Fruit fly (Drosophila melanogaster) whole organism, embryonic: ENCODE data around the gene yrt.
A peak's percentile ranks its signal among the peaks of the same experiment; 100 is the strongest.

Experiments
- Aef1 ChIP-seq: fragments of 200-800 bp; sonication (Bioruptor generic); IDR thresholded peaks from 3 replicates; pipeline ENCODE4 v1.3.6; 2022; ENCODE audit warnings: missing biosample characterization, missing genetic modification characterization
- Atf-2 ChIP-seq: fragments of 200-800 bp; sonication (Bioruptor generic); optimal IDR thresholded peaks from 2 replicates; lab custom pipeline; 2016; ENCODE audit warnings: missing biosample characterization, missing genetic modification characterization
- CG10959 ChIP-seq: fragments of 200-800 bp; sonication (Bioruptor generic); IDR thresholded peaks from 2 replicates; pipeline ENCODE4 v1.3.6; 2022; ENCODE audit warnings: missing biosample characterization, missing genetic modification characterization
- CG11560 ChIP-seq: fragments of 200-800 bp; sonication (Bioruptor generic); IDR thresholded peaks from 3 replicates; pipeline ENCODE4 v1.3.6; 2022; ENCODE audit warnings: missing biosample characterization, missing genetic modification characterization
- CG12219 ChIP-seq: fragments of 200-800 bp; sonication (Bioruptor generic); optimal IDR thresholded peaks from 3 replicates; lab custom pipeline; 2018; ENCODE audit warnings: missing biosample characterization, mild to moderate bottlenecking, missing genetic modification characterization
- CG13123 ChIP-seq: fragments of 200-800 bp; sonication (Bioruptor generic); optimal IDR thresholded peaks from 2 replicates; lab custom pipeline; 2016; ENCODE audit warnings: missing biosample characterization, missing genetic modification characterization
- CG14050 ChIP-seq: fragments of 200-800 bp; sonication (Bioruptor generic); IDR thresholded peaks from 3 replicates; pipeline ENCODE4 v1.3.6; 2022; ENCODE audit warnings: missing biosample characterization, missing genetic modification characterization
- CG14710 ChIP-seq: fragments of 200-800 bp; sonication (Bioruptor generic); optimal IDR thresholded peaks from 3 replicates; lab custom pipeline; 2019; ENCODE audit warnings: missing biosample characterization, mild to moderate bottlenecking, missing genetic modification characterization, moderate library complexity
- CG15011 ChIP-seq: fragments of 200-800 bp; sonication (Bioruptor generic); optimal IDR thresholded peaks from 3 replicates; lab custom pipeline; 2018; ENCODE audit warnings: missing biosample characterization, mild to moderate bottlenecking, missing genetic modification characterization
- CG18011 ChIP-seq: fragments of 200-800 bp; sonication (Bioruptor generic); optimal IDR thresholded peaks from 2 replicates; lab custom pipeline; 2017; ENCODE audit warnings: missing biosample characterization, missing genetic modification characterization, mild to moderate bottlenecking, moderate library complexity, missing genotype
- CG3065 ChIP-seq: fragments of 200-800 bp; sonication (Bioruptor generic); optimal IDR thresholded peaks from 2 replicates; lab custom pipeline; 2016; ENCODE audit warnings: missing biosample characterization, missing genetic modification characterization
- CG31224 ChIP-seq: fragments of 200-800 bp; sonication (Bioruptor generic); IDR thresholded peaks from 2 replicates; pipeline ENCODE4 v1.3.6; 2022; ENCODE audit warnings: missing biosample characterization, missing genetic modification characterization
- CG4282 ChIP-seq: fragments of 200-800 bp; sonication (Bioruptor generic); optimal IDR thresholded peaks from 2 replicates; lab custom pipeline; 2016; ENCODE audit warnings: missing biosample characterization, missing genetic modification characterization
- CG4404 ChIP-seq: fragments of 200-800 bp; sonication (Bioruptor generic); IDR thresholded peaks from 2 replicates; pipeline ENCODE4 v1.3.6; 2022; ENCODE audit warnings: missing biosample characterization, missing genetic modification characterization
- CG4854 ChIP-seq: fragments of 200-800 bp; sonication (Bioruptor generic); optimal IDR thresholded peaks from 2 replicates; lab custom pipeline; 2016; ENCODE audit warnings: missing biosample characterization, missing genetic modification characterization, inconsistent platforms
- CG5953 ChIP-seq: fragments of 200-800 bp; sonication (Bioruptor generic); IDR thresholded peaks from 2 replicates; pipeline ENCODE4 v1.3.6; 2022; ENCODE audit warnings: missing biosample characterization, missing genetic modification characterization
- CG6175 ChIP-seq: fragments of 200-800 bp; sonication (Bioruptor generic); IDR thresholded peaks from 3 replicates; pipeline ENCODE4 v1.3.6; 2022; ENCODE audit warnings: missing biosample characterization, missing genetic modification characterization
- CG6765 ChIP-seq: fragments of 200-800 bp; sonication (Bioruptor generic); optimal IDR thresholded peaks from 3 replicates; lab custom pipeline; 2017; ENCODE audit warnings: missing biosample characterization, mild to moderate bottlenecking, missing genetic modification characterization
- Dek ChIP-seq: fragments of 200-800 bp; sonication (Bioruptor generic); optimal IDR thresholded peaks from 3 replicates; lab custom pipeline; 2019; ENCODE audit warnings: missing biosample characterization, mild to moderate bottlenecking, missing genetic modification characterization, moderate library complexity
- Doc3 ChIP-seq: fragments of 200-800 bp; sonication (Bioruptor generic); IDR thresholded peaks from 3 replicates; pipeline ENCODE4 v1.3.6; 2022; ENCODE audit warnings: missing biosample characterization, missing genetic modification characterization; ENCODE audit not compliant: partially characterized antibody
- Fer3 ChIP-seq: fragments of 200-800 bp; sonication (Bioruptor generic); optimal IDR thresholded peaks from 2 replicates; lab custom pipeline; 2018; ENCODE audit warnings: missing biosample characterization, mild to moderate bottlenecking, missing genetic modification characterization, moderate library complexity
- Hr3 ChIP-seq: fragments of 200-800 bp; sonication (Bioruptor generic); optimal IDR thresholded peaks from 3 replicates; lab custom pipeline; 2016; ENCODE audit warnings: missing biosample characterization, missing genetic modification characterization
- Hr51 ChIP-seq, 2 experiments: fragments of 200-800 bp; sonication (Bioruptor generic); optimal IDR thresholded peaks; 2 replicates in 1 of 2; 3 replicates in 1 of 2; lab custom pipeline; 2016 to 2018; ENCODE audit warnings: missing biosample characterization in 2 of 2, missing genetic modification characterization in 2 of 2, mild to moderate bottlenecking in 1 of 2, moderate library complexity in 1 of 2
- Hsf ChIP-seq: fragments of 200-800 bp; sonication (Bioruptor generic); optimal IDR thresholded peaks from 3 replicates; lab custom pipeline; 2016; ENCODE audit warnings: missing biosample characterization, missing genetic modification characterization
- Jarid2 ChIP-seq: fragments of 200-800 bp; sonication (Bioruptor generic); optimal IDR thresholded peaks from 3 replicates; lab custom pipeline; 2017; ENCODE audit warnings: mild to moderate bottlenecking, missing biosample characterization, missing genetic modification reagents, missing genetic modification characterization
- Meics ChIP-seq: fragments of 200-800 bp; sonication (Bioruptor generic); optimal IDR thresholded peaks from 2 replicates; lab custom pipeline; 2017; ENCODE audit warnings: missing biosample characterization, mild to moderate bottlenecking, missing genetic modification characterization
- Mrtf ChIP-seq: fragments of 200-800 bp; sonication (Bioruptor generic); IDR thresholded peaks from 3 replicates; pipeline ENCODE4 v1.3.6; 2022; ENCODE audit warnings: missing biosample characterization, missing genetic modification characterization
- NK7.1 ChIP-seq: fragments of 200-800 bp; sonication (Bioruptor generic); optimal IDR thresholded peaks from 3 replicates; lab custom pipeline; 2016; ENCODE audit warnings: missing biosample characterization, missing genetic modification characterization
- Nf-YA ChIP-seq: fragments of 200-800 bp; sonication (Bioruptor generic); IDR thresholded peaks from 2 replicates; pipeline ENCODE4 v1.3.6; 2022; ENCODE audit warnings: missing biosample characterization, missing genetic modification characterization
- Sox100B ChIP-seq: fragments of 200-800 bp; sonication (Bioruptor generic); optimal IDR thresholded peaks from 3 replicates; lab custom pipeline; 2018; ENCODE audit warnings: missing biosample characterization, mild to moderate bottlenecking, missing genetic modification characterization
- Sry-β ChIP-seq: fragments of 200-800 bp; sonication (Bioruptor generic); optimal IDR thresholded peaks from 2 replicates; lab custom pipeline; 2018; ENCODE audit warnings: missing biosample characterization, mild to moderate bottlenecking, missing genetic modification characterization, moderate library complexity
- Tbp ChIP-seq: fragments of >200 bp; optimal IDR thresholded peaks from 2 replicates; lab custom pipeline; 2018; ENCODE audit warnings: missing biosample characterization, missing genetic modification characterization
- bigmax ChIP-seq: fragments of 200-800 bp; sonication (Bioruptor generic); optimal IDR thresholded peaks from 2 replicates; lab custom pipeline; 2018; ENCODE audit warnings: missing biosample characterization, mild to moderate bottlenecking, missing genetic modification characterization
- br ChIP-seq: fragments of >200 bp; optimal IDR thresholded peaks from 2 replicates; lab custom pipeline; 2017
- chm ChIP-seq: fragments of 200-800 bp; sonication (Bioruptor generic); IDR thresholded peaks from 2 replicates; pipeline ENCODE4 v1.3.6; 2022; ENCODE audit warnings: missing biosample characterization, missing genetic modification characterization
- disco-r ChIP-seq: fragments of 200-800 bp; sonication (Bioruptor generic); optimal IDR thresholded peaks from 2 replicates; lab custom pipeline; 2016; ENCODE audit warnings: missing biosample characterization, missing genetic modification characterization
- dm ChIP-seq: fragments of 200-800 bp; sonication (Bioruptor generic); optimal IDR thresholded peaks from 3 replicates; lab custom pipeline; 2016; ENCODE audit warnings: missing biosample characterization, missing genetic modification characterization
- gfzf ChIP-seq: fragments of 200-800 bp; sonication (Bioruptor generic); optimal IDR thresholded peaks from 2 replicates; lab custom pipeline; 2016; ENCODE audit warnings: missing biosample characterization, mild to moderate bottlenecking, missing genetic modification characterization, moderate library complexity
- gsb-n ChIP-seq: fragments of 200-800 bp; sonication (Bioruptor generic); optimal IDR thresholded peaks from 3 replicates; lab custom pipeline; 2018; ENCODE audit warnings: missing biosample characterization, mild to moderate bottlenecking, missing genetic modification characterization
- ham ChIP-seq: fragments of 200-800 bp; sonication (Bioruptor generic); IDR thresholded peaks from 2 replicates; pipeline ENCODE4 v1.3.6; 2022; ENCODE audit warnings: missing biosample characterization, missing genetic modification characterization
- hbn ChIP-seq: fragments of 200-800 bp; sonication (Bioruptor generic); IDR thresholded peaks from 2 replicates; pipeline ENCODE4 v1.3.6; 2022; ENCODE audit warnings: missing biosample characterization, missing genetic modification characterization; ENCODE audit not compliant: partially characterized antibody
- hth ChIP-seq: fragments of >200 bp; optimal IDR thresholded peaks from 2 replicates; lab custom pipeline; 2017; ENCODE audit warnings: inconsistent platforms
- insv ChIP-seq, 2 experiments: fragments of 200-800 bp; sonication (Bioruptor generic); optimal IDR thresholded peaks; 3 replicates each; lab custom pipeline; 2016 to 2018; ENCODE audit warnings: missing biosample characterization in 2 of 2, missing genetic modification characterization in 2 of 2
- inv ChIP-seq: fragments of 200-800 bp; sonication (Bioruptor generic); IDR thresholded peaks from 2 replicates; pipeline ENCODE4 v1.3.6; 2022; ENCODE audit warnings: missing biosample characterization, missing genetic modification characterization; ENCODE audit not compliant: partially characterized antibody
- kni ChIP-seq: fragments of 200-800 bp; sonication (Bioruptor generic); optimal IDR thresholded peaks from 3 replicates; lab custom pipeline; 2017; ENCODE audit warnings: mild to moderate bottlenecking, missing biosample characterization, missing genetic modification reagents, missing genetic modification characterization
- maf-S ChIP-seq: fragments of 200-800 bp; sonication (Bioruptor generic); optimal IDR thresholded peaks from 2 replicates; lab custom pipeline; 2016; ENCODE audit warnings: missing biosample characterization, missing genetic modification characterization
- pfk ChIP-seq: fragments of 200-800 bp; sonication (Bioruptor generic); optimal IDR thresholded peaks from 2 replicates; lab custom pipeline; 2018; ENCODE audit warnings: missing biosample characterization, mild to moderate bottlenecking, missing genetic modification characterization, moderate library complexity
- ranshi ChIP-seq: fragments of 200-800 bp; sonication (Bioruptor generic); IDR thresholded peaks from 2 replicates; pipeline ENCODE4 v1.3.6; 2022; ENCODE audit warnings: missing biosample characterization, missing genetic modification characterization
- ro ChIP-seq: fragments of 200-800 bp; sonication (Bioruptor generic); IDR thresholded peaks from 2 replicates; pipeline ENCODE4 v1.3.6; 2022; ENCODE audit warnings: missing biosample characterization, missing genetic modification characterization
- salm ChIP-seq: fragments of 200-800 bp; sonication (Bioruptor generic); optimal IDR thresholded peaks from 2 replicates; lab custom pipeline; 2018; ENCODE audit warnings: missing biosample characterization, mild to moderate bottlenecking, missing genetic modification characterization
- slp2 ChIP-seq: fragments of 200-800 bp; sonication (Bioruptor generic); optimal IDR thresholded peaks from 2 replicates; lab custom pipeline; 2016; ENCODE audit warnings: missing biosample characterization, missing genetic modification characterization
- trem ChIP-seq: fragments of 200-800 bp; optimal IDR thresholded peaks from 3 replicates; lab custom pipeline; 2019; ENCODE audit warnings: missing biosample characterization, mild to moderate bottlenecking, missing genetic modification characterization, moderate library complexity
- tx ChIP-seq: fragments of 200-800 bp; sonication (Bioruptor generic); optimal IDR thresholded peaks from 2 replicates; lab custom pipeline; 2016; ENCODE audit warnings: missing biosample characterization, missing genetic modification characterization

Gene yrt

DNA sequence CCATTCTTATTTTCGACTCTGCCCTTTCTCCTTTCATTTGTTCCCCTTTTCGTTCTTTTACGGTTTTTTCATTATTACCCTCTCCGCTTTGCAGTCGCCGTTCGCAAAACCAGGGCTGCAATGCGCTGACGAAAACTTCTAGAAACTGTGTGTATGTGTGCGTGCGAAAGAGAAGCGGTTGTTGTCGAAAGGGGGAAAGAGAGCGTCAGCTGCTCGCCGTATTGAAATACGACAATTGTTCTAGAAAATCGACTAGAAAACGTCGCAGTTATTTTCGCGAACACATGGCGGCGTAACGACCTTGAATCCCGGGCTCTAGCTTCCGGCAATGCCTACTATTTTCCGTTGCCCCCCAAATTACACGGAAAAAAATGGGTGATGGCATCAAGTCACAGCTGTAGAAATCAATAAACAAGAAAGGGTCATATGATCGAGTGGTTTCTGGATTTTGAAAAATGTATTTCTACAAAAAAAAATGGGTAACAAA is 52.1 kb downstream of the yrt start (continued):
- TF ChIP-seq Doc3, result no peak
- no peak for TF ChIP-seq Dek (tag; lab: Kevin White, UChicago)
- TF ChIP-seq CG13123 (GFP tag; lab: Kevin White, UChicago), result no peak
- no peak for TF ChIP-seq Atf-2 (GFP tag; lab: Kevin White, UChicago)
- no peak for TF ChIP-seq CG6175 (GFP tag; lab: Robert Waterston, UW)
- TF ChIP-seq CG6765, result peak; percentile 65
- TF ChIP-seq chm (GFP tag; lab: Robert Waterston, UW), result no peak
- TF ChIP-seq CG4404 (GFP tag; lab: Robert Waterston, UW), result no peak
- TF ChIP-seq CG11560 (tag; lab: Robert Waterston, UW), result no peak
- no peak for TF ChIP-seq ranshi
- no peak for TF ChIP-seq CG4854 (GFP tag; lab: Kevin White, UChicago)
- TF ChIP-seq CG12219, result no peak
- 0 out of 2 replicates have a peak, but pooled peaks have one; percentile 34 for TF ChIP-seq hbn (GFP tag; lab: Robert Waterston, UW)
- no peak for TF ChIP-seq bigmax
- TF ChIP-seq Tbp (GFP tag; lab: Kevin White, UChicago), result no peak
- TF ChIP-seq CG3065 (GFP tag; lab: Kevin White, UChicago), result no peak
- no peak for TF ChIP-seq CG10959 (GFP tag; lab: Robert Waterston, UW)
- no peak for TF ChIP-seq CG4282 (GFP tag; lab: Kevin White, UChicago)
- no peak for TF ChIP-seq slp2 (GFP tag; lab: Kevin White, UChicago)
- no peak for TF ChIP-seq salm (tag; lab: Kevin White, UChicago)
- TF ChIP-seq CG14050 (GFP tag; lab: Robert Waterston, UW), result no peak
- no peak for TF ChIP-seq hth (lab: Kevin White, UChicago)
- TF ChIP-seq Sox100B (GFP tag; lab: Kevin White, UChicago), result no peak
- no peak for TF ChIP-seq Jarid2 (GFP tag; lab: Kevin White, UChicago)
- no peak for TF ChIP-seq CG5953 (GFP tag; lab: Robert Waterston, UW)
- TF ChIP-seq br (lab: Kevin White, UChicago), result no peak
- no peak for TF ChIP-seq trem (tag; lab: Kevin White, UChicago)
- TF ChIP-seq tx, result no peak
- TF ChIP-seq Fer3 (tag; lab: Kevin White, UChicago), result peak; percentile 5
- no peak for TF ChIP-seq gfzf (GFP tag; lab: Kevin White, UChicago)
- no peak for TF ChIP-seq ro (GFP tag; lab: Robert Waterston, UW)
- TF ChIP-seq kni (GFP tag; lab: Kevin White, UChicago), result no peak
- no peak for TF ChIP-seq Hr51 (GFP tag; optimal IDR thresholded peaks at IDR 0.05; lab: Kevin White, UChicago)
- no peak for TF ChIP-seq Hsf (GFP tag; lab: Kevin White, UChicago)
- no peak for TF ChIP-seq ham
- no peak for TF ChIP-seq NK7.1
- no peak for TF ChIP-seq disco-r
- no peak for TF ChIP-seq Hr3 (GFP tag; lab: Kevin White, UChicago)
- TF ChIP-seq Meics (GFP tag; lab: Kevin White, UChicago), result no peak
- no peak for TF ChIP-seq pfk (GFP tag; lab: Kevin White, UChicago)
- no peak for TF ChIP-seq CG15011
- TF ChIP-seq gsb-n (tag; lab: Kevin White, UChicago), result no peak
- TF ChIP-seq Aef1 (GFP tag; lab: Robert Waterston, UW), result no peak
- no peak for TF ChIP-seq dm
- no peak for TF ChIP-seq insv (GFP tag; optimal IDR thresholded peaks at IDR 0.05; lab: Kevin White, UChicago)
- TF ChIP-seq Sry-β (GFP tag; lab: Kevin White, UChicago), result no peak
- no peak for TF ChIP-seq Mrtf (GFP tag; lab: Robert Waterston, UW)
- no peak for TF ChIP-seq Nf-YA (GFP tag; lab: Robert Waterston, UW)
- no peak for TF ChIP-seq CG18011 (GFP tag; lab: Kevin White, UChicago)
- TF ChIP-seq inv (GFP tag; lab: Robert Waterston, UW), result no peak
- TF ChIP-seq maf-S, result no peak
- no peak for TF ChIP-seq CG14710
- TF ChIP-seq CG31224 (GFP tag; lab: Robert Waterston, UW), result no peak
